Worm (Caenorhabditis elegans): ENCODE measurements around the gene T08D10.5.

ce11 chrX:11917994-11918393 is 39.4 kb upstream of the T08D10.5 start, which contains the start of gene Y62H9A.16:
- TF ChIP-seq W03F9.2 (tag; optimal IDR thresholded peaks at IDR 0.05): no peak
- no peak for TF ChIP-seq him-1 (tag; optimal IDR thresholded peaks at IDR 0.05)
